Fruit fly (Drosophila melanogaster): ENCODE data around the gene Pi3K92E.

Gene Pi3K92E

DNA sequence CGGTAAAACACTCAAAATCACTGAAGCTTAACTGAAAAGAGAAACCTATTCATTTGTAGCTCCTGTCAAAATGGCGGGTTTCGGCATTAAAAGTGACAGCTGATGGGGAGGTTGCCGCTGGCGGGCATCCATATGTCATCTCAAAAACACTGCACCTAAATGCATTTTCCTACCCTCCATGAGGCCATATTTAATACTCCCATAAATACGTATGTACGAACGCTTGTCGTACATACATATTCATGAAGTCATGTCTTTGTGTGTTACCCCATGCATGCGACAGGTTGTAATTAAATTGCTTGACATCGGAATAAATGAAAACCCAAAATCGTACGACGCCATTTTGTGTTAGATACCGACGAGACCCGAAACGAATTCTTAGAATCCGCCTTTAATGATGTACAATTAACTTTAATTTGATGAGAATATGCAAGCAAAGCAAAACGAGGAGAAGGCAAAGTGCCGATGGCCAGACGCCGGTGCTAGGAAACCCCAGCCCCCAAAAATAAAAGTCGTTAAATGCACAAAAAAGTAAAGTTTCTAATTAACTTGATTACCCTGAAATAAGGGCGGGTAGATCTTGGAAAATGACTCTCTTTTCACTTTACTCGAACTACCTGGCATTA lies 38.1 kb downstream of the Pi3K92E start (continued):
- TF ChIP-seq nom (GFP tag; optimal IDR thresholded peaks at IDR 0.05) (no peak), phol (tag; optimal IDR thresholded peaks at IDR 0.05) (peak; percentile 6), CG12299 (tag; optimal IDR thresholded peaks at IDR 0.05) (no peak), croc (GFP tag; conservative IDR thresholded peaks at IDR 0.05) (no peak), CG14014 (GFP tag; IDR thresholded peaks at IDR 0.05) (no peak), CG1792 (GFP tag; optimal IDR thresholded peaks at IDR 0.05) (no peak), CG10274 (GFP tag; optimal IDR thresholded peaks at IDR 0.05) (no peak), CG14050 (GFP tag; IDR thresholded peaks at IDR 0.05) (no peak), Hsf (GFP tag; optimal IDR thresholded peaks at IDR 0.05) (no peak), Taf1 (GFP tag; IDR thresholded peaks at IDR 0.05) (no peak), twi (tag; optimal IDR thresholded peaks at IDR 0.05) (peak; percentile 54), cg (GFP tag; optimal IDR thresholded peaks at IDR 0.05) (peak; percentile 10), wor (GFP tag; IDR thresholded peaks at IDR 0.05) (no peak)

DNA sequence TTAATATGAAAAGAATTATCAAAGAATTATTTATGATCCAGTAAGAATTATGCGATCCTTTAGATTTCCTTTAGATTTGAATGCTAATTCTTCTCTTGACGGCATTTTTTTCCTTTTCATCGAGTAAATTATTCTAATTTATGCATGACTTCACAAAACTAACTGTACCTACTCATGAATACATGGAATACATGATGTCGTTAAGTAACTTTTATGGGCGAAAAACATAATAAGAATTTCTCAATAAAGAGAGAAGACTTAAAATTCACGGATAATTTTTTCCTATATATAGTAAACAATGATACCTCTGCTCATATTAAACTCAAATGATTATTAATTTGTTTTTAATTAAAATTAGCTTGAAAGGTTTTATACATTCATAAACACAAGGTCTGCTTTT lies 38.6 kb downstream of the Pi3K92E start:
- TF ChIP-seq CG10431 (GFP tag; optimal IDR thresholded peaks at IDR 0.05) (peak; percentile 95), D19B (GFP tag; optimal IDR thresholded peaks at IDR 0.05) (no peak)

DNA sequence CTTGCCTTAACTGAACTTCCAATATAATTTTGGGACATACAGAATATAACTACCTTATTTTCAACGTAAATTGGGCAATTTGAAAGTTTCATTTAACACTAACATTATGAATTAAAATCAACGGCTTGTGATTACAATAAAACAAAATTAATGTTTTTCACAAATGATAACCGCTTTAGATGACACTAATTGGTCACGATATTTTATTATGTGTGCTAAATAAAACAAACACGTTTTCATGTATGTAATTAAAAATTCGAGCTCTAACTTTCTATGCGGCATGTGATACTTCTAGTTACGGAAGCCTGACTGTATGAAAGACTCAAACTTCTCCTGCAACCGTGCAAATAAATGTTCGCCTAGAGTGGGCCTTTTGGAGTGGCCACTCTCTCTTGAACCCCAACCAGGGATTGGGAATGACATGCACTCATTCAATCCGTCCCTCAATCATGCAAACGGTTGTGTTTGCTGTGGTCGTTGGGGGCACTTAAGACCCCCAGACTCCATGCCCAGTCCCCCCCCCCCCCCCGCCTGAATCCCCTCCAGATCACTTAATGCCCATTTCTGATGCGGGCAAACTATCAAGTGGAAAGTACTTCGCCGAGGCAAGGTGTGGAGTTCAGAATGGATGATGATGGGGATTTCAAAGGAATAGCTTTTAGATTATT lies 39.3 kb downstream of the Pi3K92E start:
- no peak for TF ChIP-seq CG4424 (GFP tag; optimal IDR thresholded peaks at IDR 0.05)
- no peak for TF ChIP-seq Hand (GFP tag; optimal IDR thresholded peaks at IDR 0.05)
- no peak for TF ChIP-seq fru (optimal IDR thresholded peaks at IDR 0.05)
- no peak for TF ChIP-seq Hr39 (optimal IDR thresholded peaks at IDR 0.05)
- no peak for TF ChIP-seq Myb (GFP tag; optimal IDR thresholded peaks at IDR 0.05)
- TF ChIP-seq tin (GFP tag; optimal IDR thresholded peaks at IDR 0.05), result no peak
- no peak for TF ChIP-seq Deaf1 (tag; optimal IDR thresholded peaks at IDR 0.05)
- TF ChIP-seq Mad (GFP tag; optimal IDR thresholded peaks at IDR 0.05), result no peak
- TF ChIP-seq abd-A (tag; optimal IDR thresholded peaks at IDR 0.05), result no peak
- no peak for TF ChIP-seq slou (GFP tag; optimal IDR thresholded peaks at IDR 0.05)
- TF ChIP-seq Ptx1 (GFP tag; IDR thresholded peaks at IDR 0.05), result no peak
- no peak for TF ChIP-seq sima (GFP tag; optimal IDR thresholded peaks at IDR 0.05)
- TF ChIP-seq dan (GFP tag; IDR thresholded peaks at IDR 0.05), result no peak
- no peak for TF ChIP-seq Ets65A (GFP tag)
- TF ChIP-seq dati (GFP tag; IDR thresholded peaks at IDR 0.05), result 0 out of 2 replicates have a peak, but pooled peaks have one; percentile 13
- no peak for TF ChIP-seq hkb (optimal IDR thresholded peaks at IDR 0.05)
- TF ChIP-seq hkb (GFP tag; IDR thresholded peaks at IDR 0.05), result no peak
- TF ChIP-seq CG6765 (GFP tag; optimal IDR thresholded peaks at IDR 0.05), result no peak
- 0 out of 3 replicates have a peak, but pooled peaks have one; percentile 21 for TF ChIP-seq CG11456 (GFP tag; IDR thresholded peaks at IDR 0.05)
- no peak for TF ChIP-seq CG14710 (tag; optimal IDR thresholded peaks at IDR 0.05)
- no peak for TF ChIP-seq D (optimal IDR thresholded peaks at IDR 0.05)
- TF ChIP-seq D (GFP tag; optimal IDR thresholded peaks at IDR 0.05), result peak; percentile 43
- TF ChIP-seq stc (GFP tag; IDR thresholded peaks at IDR 0.05), result no peak
- no peak for TF ChIP-seq sim (GFP tag; IDR thresholded peaks at IDR 0.05)
- TF ChIP-seq CG15073 (GFP tag; optimal IDR thresholded peaks at IDR 0.05), result no peak
- TF ChIP-seq chif (GFP tag; optimal IDR thresholded peaks at IDR 0.05), result no peak
- TF ChIP-seq ara (GFP tag; IDR thresholded peaks at IDR 0.05), result no peak
- no peak for TF ChIP-seq CG13775 (GFP tag; optimal IDR thresholded peaks at IDR 0.05)
- TF ChIP-seq CG16815 (GFP tag; optimal IDR thresholded peaks at IDR 0.05), result no peak
- TF ChIP-seq CG8089 (GFP tag; optimal IDR thresholded peaks at IDR 0.05), result no peak
- no peak for TF ChIP-seq CG7357 (GFP tag; IDR thresholded peaks at IDR 0.05)
- TF ChIP-seq CG11504 (tag; optimal IDR thresholded peaks at IDR 0.05), result peak; percentile 12
- TF ChIP-seq CrebB (tag; optimal IDR thresholded peaks at IDR 0.05), result no peak
- no peak for TF ChIP-seq CG18599 (GFP tag; optimal IDR thresholded peaks at IDR 0.05)
- TF ChIP-seq CG17328 (GFP tag; IDR thresholded peaks at IDR 0.05), result no peak

All from whole organism, embryonic.